Fruit fly (Drosophila melanogaster): ENCODE measurements around the gene Smg6.

DNA sequence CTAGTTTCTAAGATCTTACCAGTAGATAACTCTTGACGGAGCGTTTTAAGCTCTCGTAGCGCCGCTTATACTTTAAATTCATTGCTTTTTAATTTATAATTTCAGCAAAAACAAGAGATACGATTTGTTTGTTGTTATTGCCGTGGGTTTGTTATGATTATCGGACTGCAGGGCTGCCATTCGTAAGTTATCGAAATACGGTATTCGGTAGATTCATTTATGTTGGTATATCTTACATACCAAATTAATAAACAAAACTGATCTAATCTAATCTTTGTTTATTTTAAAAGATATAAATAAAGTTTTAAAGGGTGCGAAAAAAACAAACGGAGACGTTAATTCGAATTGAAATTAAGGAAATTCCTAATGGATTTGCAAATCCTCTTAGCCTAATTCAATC, 22.8 kb upstream of the Smg6 start, which contains the start of the genes CG31111 and stac:
- TF ChIP-seq CG10462 (GFP tag; optimal IDR thresholded peaks at IDR 0.05): no peak
- TF ChIP-seq CG4820 (GFP tag; optimal IDR thresholded peaks at IDR 0.05): no peak
- no peak for TF ChIP-seq Atf3 (GFP tag; optimal IDR thresholded peaks at IDR 0.05)
- peak; percentile 62 for TF ChIP-seq stwl (tag; optimal IDR thresholded peaks at IDR 0.05)
- TF ChIP-seq CG13296 (GFP tag; optimal IDR thresholded peaks at IDR 0.05): no peak

Data from whole organism, embryonic.